Fruit fly (Drosophila melanogaster) whole organism, embryonic: ENCODE measurements around the gene CG18478.
A peak's percentile ranks its signal among the peaks of the same experiment; 100 is the strongest.

Source experiments
- ATbp ChIP-seq: fragments of 200-800 bp; sonication (Bioruptor generic); optimal IDR thresholded peaks from 2 replicates; lab custom pipeline; 2017; ENCODE audit warnings: missing biosample characterization, mild to moderate bottlenecking, missing genetic modification characterization, missing genetic modification reagents
- Antp ChIP-seq: fragments of 200-800 bp; sonication (Bioruptor generic); optimal IDR thresholded peaks from 3 replicates; lab custom pipeline; 2016; ENCODE audit warnings: missing biosample characterization, missing genetic modification characterization
- Asciz ChIP-seq: fragments of 200-800 bp; sonication (Bioruptor generic); optimal IDR thresholded peaks from 2 replicates; lab custom pipeline; 2017; ENCODE audit warnings: missing biosample characterization, mild to moderate bottlenecking, missing genetic modification characterization, missing genetic modification reagents
- CG10147 ChIP-seq: fragments of 200-800 bp; sonication (Bioruptor generic); optimal IDR thresholded peaks from 2 replicates; lab custom pipeline; 2019; ENCODE audit warnings: missing biosample characterization, mild to moderate bottlenecking, missing genetic modification characterization, moderate library complexity
- CG10654 ChIP-seq: fragments of 200-800 bp; sonication (Bioruptor generic); optimal IDR thresholded peaks from 2 replicates; lab custom pipeline; 2016; ENCODE audit warnings: missing biosample characterization, missing genetic modification characterization
- CG11398 ChIP-seq: fragments of 200-800 bp; sonication (Bioruptor generic); optimal IDR thresholded peaks from 2 replicates; lab custom pipeline; 2016; ENCODE audit warnings: missing biosample characterization, missing genetic modification characterization
- CG12391 ChIP-seq: fragments of 200-800 bp; sonication (Bioruptor generic); optimal IDR thresholded peaks from 3 replicates; lab custom pipeline; 2018; ENCODE audit warnings: missing biosample characterization, mild to moderate bottlenecking, missing genetic modification characterization, moderate library complexity
- CG13894 ChIP-seq: fragments of 200-800 bp; sonication (Bioruptor generic); optimal IDR thresholded peaks from 3 replicates; lab custom pipeline; 2018; ENCODE audit warnings: missing biosample characterization, mild to moderate bottlenecking, missing genetic modification characterization, moderate library complexity
- CG1792 ChIP-seq: fragments of 200-800 bp; sonication (Bioruptor generic); optimal IDR thresholded peaks from 2 replicates; lab custom pipeline; 2016; ENCODE audit warnings: missing biosample characterization, missing genetic modification characterization
- CG18619 ChIP-seq: fragments of 200-800 bp; sonication (Bioruptor generic); optimal IDR thresholded peaks from 3 replicates; lab custom pipeline; 2017; ENCODE audit warnings: missing biosample characterization, mild to moderate bottlenecking, missing genetic modification characterization
- CG3281 ChIP-seq: fragments of 200-800 bp; sonication (Bioruptor generic); optimal IDR thresholded peaks from 3 replicates; lab custom pipeline; 2017; ENCODE audit warnings: missing biosample characterization, mild to moderate bottlenecking, missing genetic modification characterization
- CG34376 ChIP-seq: fragments of 200-800 bp; sonication (Bioruptor generic); optimal IDR thresholded peaks from 2 replicates; lab custom pipeline; 2018; ENCODE audit warnings: missing biosample characterization, mild to moderate bottlenecking, missing genetic modification characterization
- CG6813 ChIP-seq: fragments of 200-800 bp; sonication (Bioruptor generic); optimal IDR thresholded peaks from 2 replicates; lab custom pipeline; 2017; ENCODE audit warnings: missing biosample characterization, missing genetic modification characterization, mild to moderate bottlenecking, moderate library complexity, missing genetic modification reagents
- CG9727 ChIP-seq: fragments of 200-800 bp; sonication (Bioruptor generic); optimal IDR thresholded peaks from 3 replicates; lab custom pipeline; 2017; ENCODE audit warnings: missing biosample characterization, mild to moderate bottlenecking, missing genetic modification characterization
- CG9817 ChIP-seq: fragments of 200-800 bp; sonication (Bioruptor generic); optimal IDR thresholded peaks from 2 replicates; lab custom pipeline; 2018; ENCODE audit warnings: missing biosample characterization, mild to moderate bottlenecking, missing genetic modification characterization, moderate library complexity
- Chrac-16 ChIP-seq: fragments of 200-800 bp; sonication (Bioruptor generic); optimal IDR thresholded peaks from 3 replicates; lab custom pipeline; 2016; ENCODE audit warnings: missing biosample characterization, missing genetic modification characterization
- Drgx ChIP-seq: fragments of 200-800 bp; sonication (Bioruptor generic); IDR thresholded peaks from 2 replicates; pipeline ENCODE4 v1.3.6; 2022; ENCODE audit warnings: missing biosample characterization, missing genetic modification characterization
- E2f1 ChIP-seq: fragments of 200-800 bp; sonication (Bioruptor generic); IDR thresholded peaks from 2 replicates; pipeline ENCODE4 v1.3.6; 2022; ENCODE audit warnings: missing biosample characterization, missing genetic modification characterization
- E2f2 ChIP-seq: fragments of 200-800 bp; sonication (Bioruptor generic); IDR thresholded peaks from 2 replicates; pipeline ENCODE4 v1.3.6; 2022; ENCODE audit warnings: missing biosample characterization, missing genetic modification characterization
- HHEX ChIP-seq: fragments of 200-800 bp; sonication (Bioruptor generic); optimal IDR thresholded peaks from 3 replicates; lab custom pipeline; 2017; ENCODE audit warnings: missing biosample characterization, mild to moderate bottlenecking, missing genetic modification characterization, missing genetic modification reagents
- Hand ChIP-seq: fragments of 200-800 bp; sonication (Bioruptor generic); optimal IDR thresholded peaks from 2 replicates; lab custom pipeline; 2017; ENCODE audit warnings: mild to moderate bottlenecking, missing biosample characterization, missing genetic modification reagents, missing genetic modification characterization
- MBD-R2 ChIP-seq: fragments of 200-800 bp; sonication (Bioruptor generic); IDR thresholded peaks from 2 replicates; pipeline ENCODE4 v1.3.6; 2022; ENCODE audit warnings: missing biosample characterization, missing genetic modification characterization
- MTF-1 ChIP-seq: fragments of 200-800 bp; sonication (Bioruptor generic); optimal IDR thresholded peaks from 2 replicates; lab custom pipeline; 2018; ENCODE audit warnings: missing biosample characterization, mild to moderate bottlenecking, missing genetic modification characterization, borderline replicate concordance
- Meics ChIP-seq: fragments of 200-800 bp; sonication (Bioruptor generic); optimal IDR thresholded peaks from 2 replicates; lab custom pipeline; 2017; ENCODE audit warnings: missing biosample characterization, mild to moderate bottlenecking, missing genetic modification characterization
- Mrtf ChIP-seq: fragments of 200-800 bp; sonication (Bioruptor generic); IDR thresholded peaks from 3 replicates; pipeline ENCODE4 v1.3.6; 2022; ENCODE audit warnings: missing biosample characterization, missing genetic modification characterization
- NC2β ChIP-seq: fragments of 200-800 bp; sonication (Bioruptor generic); optimal IDR thresholded peaks from 2 replicates; lab custom pipeline; 2016; ENCODE audit warnings: missing biosample characterization, missing genetic modification characterization
- Nf-YC ChIP-seq: fragments of 200-800 bp; optimal IDR thresholded peaks from 3 replicates; lab custom pipeline; 2019; ENCODE audit warnings: missing biosample characterization, mild to moderate bottlenecking, missing genetic modification characterization, moderate library complexity
- Pdp1 ChIP-seq, 2 experiments: fragments of 200-800 bp; sonication (Bioruptor generic); optimal IDR thresholded peaks; 3 replicates each; lab custom pipeline; 2016; ENCODE audit warnings: missing biosample characterization in 2 of 2, missing genetic modification characterization in 2 of 2, mild to moderate bottlenecking in 1 of 2, moderate library complexity in 1 of 2
- Ravus ChIP-seq: fragments of 200-800 bp; sonication (Bioruptor generic); IDR thresholded peaks from 2 replicates; pipeline ENCODE4 v1.3.6; 2022; ENCODE audit warnings: missing biosample characterization, missing genetic modification characterization
- Side ChIP-seq: fragments of 200-800 bp; sonication (Bioruptor generic); optimal IDR thresholded peaks from 2 replicates; lab custom pipeline; 2016; ENCODE audit warnings: missing biosample characterization, missing genetic modification characterization
- Spps ChIP-seq: fragments of 200-800 bp; sonication (Bioruptor generic); optimal IDR thresholded peaks from 2 replicates; lab custom pipeline; 2018; ENCODE audit warnings: missing biosample characterization, mild to moderate bottlenecking, missing genetic modification characterization
- az2 ChIP-seq: fragments of 200-800 bp; sonication (Bioruptor generic); optimal IDR thresholded peaks from 3 replicates; lab custom pipeline; 2016; ENCODE audit warnings: missing biosample characterization, missing genetic modification characterization
- ci ChIP-seq: fragments of 200-800 bp; sonication (Bioruptor generic); IDR thresholded peaks from 3 replicates; pipeline ENCODE4 v1.3.6; 2022; ENCODE audit warnings: missing biosample characterization, missing genetic modification characterization
- crp ChIP-seq, 2 experiments: fragments of 200-800 bp; sonication (Bioruptor generic); optimal IDR thresholded peaks; 2 replicates in 1 of 2; 3 replicates in 1 of 2; lab custom pipeline; 2017; ENCODE audit warnings: missing biosample characterization in 2 of 2, missing genetic modification characterization in 2 of 2, mild to moderate bottlenecking in 1 of 2, moderate library complexity in 1 of 2
- fd64A ChIP-seq: fragments of 200-800 bp; sonication (Bioruptor generic); optimal IDR thresholded peaks from 3 replicates; lab custom pipeline; 2018; ENCODE audit warnings: missing biosample characterization, mild to moderate bottlenecking, missing genetic modification characterization
- ind ChIP-seq: fragments of 200-800 bp; sonication (Bioruptor generic); optimal IDR thresholded peaks from 3 replicates; lab custom pipeline; 2016; ENCODE audit warnings: missing biosample characterization, missing genetic modification characterization
- ken ChIP-seq: fragments of 200-800 bp; sonication (Bioruptor generic); IDR thresholded peaks from 3 replicates; pipeline ENCODE4 v1.3.6; 2022; ENCODE audit warnings: missing biosample characterization, missing genetic modification characterization
- lab ChIP-seq: fragments of 200-800 bp; sonication (Bioruptor generic); optimal IDR thresholded peaks from 3 replicates; lab custom pipeline; 2017; ENCODE audit warnings: missing biosample characterization, missing genetic modification characterization, mild to moderate bottlenecking, moderate library complexity, missing genetic modification reagents
- lbe ChIP-seq: fragments of 200-800 bp; sonication (Bioruptor generic); optimal IDR thresholded peaks from 2 replicates; lab custom pipeline; 2016; ENCODE audit warnings: missing biosample characterization, mild to moderate bottlenecking, missing genetic modification characterization
- peb ChIP-seq: fragments of 200-800 bp; sonication (Bioruptor generic); IDR thresholded peaks from 2 replicates; pipeline ENCODE4 v1.3.6; 2022; ENCODE audit warnings: missing biosample characterization, missing genetic modification characterization
- pho ChIP-seq: fragments of 200-800 bp; sonication (Bioruptor generic); optimal IDR thresholded peaks from 2 replicates; lab custom pipeline; 2016; ENCODE audit warnings: missing biosample characterization, missing genetic modification characterization
- ranshi ChIP-seq: fragments of 200-800 bp; sonication (Bioruptor generic); IDR thresholded peaks from 2 replicates; pipeline ENCODE4 v1.3.6; 2022; ENCODE audit warnings: missing biosample characterization, missing genetic modification characterization
- sc ChIP-seq, 3 experiments: fragments of >200 bp in 2 of 3; fragments of 200-800 bp in 1 of 3; sonication (Bioruptor generic) in 1 of 3; optimal IDR thresholded peaks; 2 replicates in 2 of 3; 3 replicates in 1 of 3; lab custom pipeline; 2017; ENCODE audit warnings: mild to moderate bottlenecking in 1 of 3, missing biosample characterization in 1 of 3, missing genetic modification characterization in 1 of 3, missing genetic modification reagents in 1 of 3
- sim ChIP-seq: fragments of 200-800 bp; sonication (Bioruptor generic); IDR thresholded peaks from 2 replicates; pipeline ENCODE4 v1.3.6; 2022; ENCODE audit warnings: missing biosample characterization, missing genetic modification characterization
- sima ChIP-seq: fragments of 200-800 bp; sonication (Bioruptor generic); optimal IDR thresholded peaks from 2 replicates; lab custom pipeline; 2016; ENCODE audit warnings: missing biosample characterization, missing genetic modification characterization
- slbo ChIP-seq: fragments of 200-800 bp; sonication (Bioruptor generic); IDR thresholded peaks from 2 replicates; pipeline ENCODE4 v1.3.6; 2022; ENCODE audit warnings: missing biosample characterization, missing genetic modification characterization
- tin ChIP-seq: fragments of 200-800 bp; sonication (Bioruptor generic); optimal IDR thresholded peaks from 3 replicates; lab custom pipeline; 2016; ENCODE audit warnings: missing biosample characterization, missing genetic modification characterization
- vfl ChIP-seq: fragments of 200-800 bp; sonication (Bioruptor generic); optimal IDR thresholded peaks from 2 replicates; lab custom pipeline; 2016; ENCODE audit warnings: missing biosample characterization, missing genetic modification characterization
- wek ChIP-seq: fragments of 200-800 bp; sonication (Bioruptor generic); optimal IDR thresholded peaks from 3 replicates; lab custom pipeline; 2018; ENCODE audit warnings: missing biosample characterization, mild to moderate bottlenecking, missing genetic modification characterization, moderate library complexity

Gene CG18478

dm6 chr2L:15629596-15630168 is 40.3 kb upstream of the CG18478 start, which contains the start of gene CG18480 (continued):
- TF ChIP-seq NC2β (GFP tag; lab: Kevin White, UChicago) (no peak), wek (GFP tag; lab: Kevin White, UChicago) (no peak), lab (GFP tag; lab: Kevin White, UChicago) (peak; percentile 82), lbe (GFP tag; lab: Kevin White, UChicago) (no peak), pho (peak; percentile 31), MBD-R2 (GFP tag; lab: Robert Waterston, UW) (no peak), Pdp1 (GFP tag; optimal IDR thresholded peaks at IDR 0.05; lab: Kevin White, UChicago) (peak in 1 of 2 experiments; percentile 31), crp (GFP tag; optimal IDR thresholded peaks at IDR 0.05; lab: Kevin White, UChicago) (peak in 1 of 2 experiments; percentile 25), ATbp (peak; percentile 31), Hand (peak; percentile 18), ci (peak; percentile 79), Mrtf (GFP tag; lab: Robert Waterston, UW) (no peak), CG9727 (GFP tag; lab: Kevin White, UChicago) (peak; percentile 9), sima (GFP tag; lab: Kevin White, UChicago) (no peak), E2f1 (GFP tag; lab: Robert Waterston, UW) (no peak), Spps (tag; lab: Kevin White, UChicago) (no peak), vfl (GFP tag; lab: Kevin White, UChicago) (no peak), CG6813 (GFP tag; lab: Kevin White, UChicago) (no peak), CG18619 (GFP tag; lab: Kevin White, UChicago) (peak; percentile 28), Asciz (GFP tag; lab: Kevin White, UChicago) (peak; percentile 13), E2f2 (GFP tag; lab: Robert Waterston, UW) (0 out of 2 replicates have a peak, but pooled peaks have one; percentile 34), CG10654 (GFP tag; lab: Kevin White, UChicago) (peak; percentile 7), Antp (GFP tag; lab: Kevin White, UChicago) (peak; percentile 55), CG3281 (GFP tag; lab: Kevin White, UChicago) (peak; percentile 41), peb (GFP tag; lab: Robert Waterston, UW) (no peak), CG34376 (GFP tag; lab: Kevin White, UChicago) (peak; percentile 29), HHEX (GFP tag; lab: Kevin White, UChicago) (peak; percentile 25), az2 (peak; percentile 46), MTF-1 (GFP tag; lab: Kevin White, UChicago) (no peak), Chrac-16 (peak; percentile 46), CG13894 (peak; percentile 50), CG11398 (GFP tag; lab: Kevin White, UChicago) (peak; percentile 19), slbo (GFP tag; lab: Robert Waterston, UW) (peak; percentile 66), CG9817 (peak; percentile 54), Ravus (GFP tag; lab: Robert Waterston, UW) (no peak), ranshi (GFP tag; lab: Robert Waterston, UW) (0 out of 2 replicates have a peak, but pooled peaks have one; percentile 29), Side (GFP tag; lab: Kevin White, UChicago) (no peak), fd64A (no peak), CG12391 (tag; lab: Kevin White, UChicago) (no peak), ken (GFP tag; lab: Robert Waterston, UW) (peak; percentile 47; the same call in 1 of the 3 replicates), tin (peak; percentile 28), CG10147 (no peak), Nf-YC (tag; lab: Kevin White, UChicago) (no peak), CG1792 (GFP tag; lab: Kevin White, UChicago) (no peak), Meics (GFP tag; lab: Kevin White, UChicago) (peak; percentile 59), sim (GFP tag; lab: Robert Waterston, UW) (no peak), Drgx (GFP tag; lab: Robert Waterston, UW) (no peak), ind (peak; percentile 64), sc (optimal IDR thresholded peaks at IDR 0.05; lab: Kevin White, UChicago) (no peak), sc (GFP tag; optimal IDR thresholded peaks at IDR 0.05; lab: Kevin White, UChicago) (no peak)
